Worm (Caenorhabditis elegans): ENCODE measurements around the gene srx-130.

srx-130 gene

ce11 chrV:13869551-13869950 lies 26.3 kb downstream of the srx-130 start:
- TF ChIP-seq lim-7 (GFP tag; IDR thresholded peaks at IDR 0.05) (no peak), nhr-28 (tag; optimal IDR thresholded peaks at IDR 0.05) (peak; percentile 89), dmd-9 (GFP tag; IDR thresholded peaks at IDR 0.05) (no peak), nhr-11 (tag; optimal IDR thresholded peaks at IDR 0.05) (peak; percentile 100)

- no peak for TF ChIP-seq set-16 (GFP tag; IDR thresholded peaks at IDR 0.05)
- no peak for TF ChIP-seq ztf-7 (tag; optimal IDR thresholded peaks at IDR 0.05)
- no peak for TF ChIP-seq lir-3 (tag; optimal IDR thresholded peaks at IDR 0.05)
- TF ChIP-seq pqm-1 (tag; optimal IDR thresholded peaks at IDR 0.05): no peak
- TF ChIP-seq dpl-1 (GFP tag; optimal IDR thresholded peaks at IDR 0.05): no peak
- no peak for TF ChIP-seq nhr-48 (tag; optimal IDR thresholded peaks at IDR 0.05)
- TF ChIP-seq pha-4 (GFP tag; IDR thresholded peaks at IDR 0.05): no peak
- no peak for TF ChIP-seq pha-4 (tag; optimal IDR thresholded peaks at IDR 0.05)
- TF ChIP-seq aha-1 (tag): no peak
- TF ChIP-seq saeg-2 (GFP tag; IDR thresholded peaks at IDR 0.05): no peak
- TF ChIP-seq php-3 (GFP tag; IDR thresholded peaks at IDR 0.05): no peak
- TF ChIP-seq zfp-2 (tag; optimal IDR thresholded peaks at IDR 0.05): no peak
- no peak for TF ChIP-seq mxl-2 (GFP tag; conservative IDR thresholded peaks at IDR 0.05)
- no peak for TF ChIP-seq dve-1 (tag; optimal IDR thresholded peaks at IDR 0.05; ENCODE audit: insufficient read depth)
- no peak for TF ChIP-seq ceh-44 (GFP tag; IDR thresholded peaks at IDR 0.05)
- no peak for TF ChIP-seq F10B5.3 (tag; optimal IDR thresholded peaks at IDR 0.05)
These were observed 29.6 kb downstream of the srx-130 start, which contains the start of gene cpt-5 for ce11 chrV:13872895-13873294. Gene cpt-5 (plus strand): TSS chrV:13873195.

ce11 chrV:13873323-13873722 lies 30.1 kb downstream of the srx-130 start:
- TF ChIP-seq ctbp-1 (GFP tag; IDR thresholded peaks at IDR 0.05) (no peak), unc-62 (GFP tag; optimal IDR thresholded peaks at IDR 0.05 in 1 of 2) (peak in 1 of 2 experiments; percentile 94), unc-62 (tag; optimal IDR thresholded peaks at IDR 0.05) (no peak), zfp-3 (GFP tag; conservative IDR thresholded peaks at IDR 0.05) (no peak), mxl-2 (GFP tag; conservative IDR thresholded peaks at IDR 0.05) (no peak)

- TF ChIP-seq dpl-1 (GFP tag; optimal IDR thresholded peaks at IDR 0.05): no peak
- TF ChIP-seq nhr-11 (tag; optimal IDR thresholded peaks at IDR 0.05): no peak
- no peak for TF ChIP-seq pqm-1 (tag; optimal IDR thresholded peaks at IDR 0.05)
- TF ChIP-seq fos-1 (tag; optimal IDR thresholded peaks at IDR 0.05): no peak
- TF ChIP-seq lin-39 (tag; optimal IDR thresholded peaks at IDR 0.05): no peak
- no peak for TF ChIP-seq Y5F2A.4 (GFP tag; optimal IDR thresholded peaks at IDR 0.05)
- no peak for TF ChIP-seq nhr-25 (tag; optimal IDR thresholded peaks at IDR 0.05; ENCODE audit: borderline replicate concordance, insufficient read depth)
- no peak for TF ChIP-seq egl-43 (GFP tag; IDR thresholded peaks at IDR 0.05)
- TF ChIP-seq ceh-28 (tag; optimal IDR thresholded peaks at IDR 0.05): no peak
- no peak for TF ChIP-seq daf-19 (GFP tag; conservative IDR thresholded peaks at IDR 0.05)
These were observed 33.3 kb downstream of the srx-130 start, which contains the start of gene T22G5.1 for ce11 chrV:13876529-13876928. Gene T22G5.1 (plus strand): TSS chrV:13876829.

DNA sequence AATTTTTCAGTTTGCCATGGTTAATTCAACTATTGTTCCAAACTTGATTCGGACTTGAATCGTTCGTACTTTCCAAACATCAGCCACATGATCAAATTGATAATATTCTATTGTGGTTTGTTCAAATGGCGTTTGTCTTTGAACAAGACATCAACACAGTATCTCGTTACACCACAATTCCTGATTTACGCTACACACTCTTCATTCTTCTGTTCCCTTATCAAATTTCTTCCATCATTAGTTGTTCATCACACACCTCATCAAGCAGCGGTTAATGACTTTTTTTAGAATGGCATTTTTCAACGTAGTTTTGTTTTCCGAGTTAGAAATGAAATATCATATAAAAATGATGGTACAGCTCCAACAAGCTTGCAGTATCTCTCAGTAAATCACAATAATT lies 35.0 kb downstream of the srx-130 start:
- no peak for TF ChIP-seq cey-2 (tag; optimal IDR thresholded peaks at IDR 0.05; ENCODE audit: borderline replicate concordance, insufficient read depth)
- TF ChIP-seq madf-5 (GFP tag; IDR thresholded peaks at IDR 0.05): no peak
- no peak for TF ChIP-seq T20F7.1 (GFP tag; optimal IDR thresholded peaks at IDR 0.05)
- peak; percentile 67 for TF ChIP-seq hlh-30 (tag; optimal IDR thresholded peaks at IDR 0.05; ENCODE audit: insufficient read depth)
- no peak for TF ChIP-seq T26A8.4 (GFP tag; IDR thresholded peaks at IDR 0.05)
- no peak for TF ChIP-seq lin-1 (GFP tag; IDR thresholded peaks at IDR 0.05)
- TF ChIP-seq nhr-6 (tag; optimal IDR thresholded peaks at IDR 0.05): peak; percentile 70
- TF ChIP-seq fos-1 (tag; optimal IDR thresholded peaks at IDR 0.05): no peak
- no peak for TF ChIP-seq mep-1 (tag; optimal IDR thresholded peaks at IDR 0.05)
- TF ChIP-seq nhr-41 (GFP tag; IDR thresholded peaks at IDR 0.05): no peak
- no peak for TF ChIP-seq lin-15B (tag; optimal IDR thresholded peaks at IDR 0.05)
- no peak for TF ChIP-seq madf-9 (GFP tag; conservative IDR thresholded peaks at IDR 0.05)
- TF ChIP-seq nhr-10 (tag; optimal IDR thresholded peaks at IDR 0.05): peak; percentile 29
- no peak; the same call in 1 of the 2 replicates for TF ChIP-seq php-3 (GFP tag; IDR thresholded peaks at IDR 0.05)
- TF ChIP-seq pha-4 (GFP tag; IDR thresholded peaks at IDR 0.05): no peak
- no peak for TF ChIP-seq pha-4 (tag; optimal IDR thresholded peaks at IDR 0.05)
- TF ChIP-seq mxl-2 (GFP tag; conservative IDR thresholded peaks at IDR 0.05): no peak
- no peak for TF ChIP-seq F26F4.8 (GFP tag; conservative IDR thresholded peaks at IDR 0.05)
- TF ChIP-seq duxl-1 (tag; optimal IDR thresholded peaks at IDR 0.05; ENCODE audit: poor library complexity): no peak

Data from whole organism, L4 larva.